Worm (Caenorhabditis elegans) whole organism, L1 larva: ENCODE results near the gene W03B1.5.

Source experiments
- fos-1 ChIP-seq: fragments of 150-350 bp; optimal IDR thresholded peaks from 2 replicates; lab custom pipeline; 2014; ENCODE audit warnings: missing biosample characterization, missing genetic modification characterization
- nhr-77 ChIP-seq: fragments of 150-350 bp; optimal IDR thresholded peaks from 2 replicates; lab custom pipeline; 2014; ENCODE audit warnings: missing biosample characterization, missing genetic modification characterization
- skn-1 ChIP-seq: fragments of 150-350 bp; optimal IDR thresholded peaks from 2 replicates; lab custom pipeline; 2014; ENCODE audit warnings: missing biosample characterization, missing genetic modification characterization
- tbx-2 ChIP-seq: sonication (generic microtip); optimal IDR thresholded peaks from 2 replicates; lab custom pipeline; 2016; ENCODE audit warnings: missing genetic modification characterization, missing compliant biosample characterization
- unc-86 ChIP-seq: sonication (generic microtip); optimal IDR thresholded peaks from 2 replicates; lab custom pipeline; 2016; ENCODE audit warnings: missing genetic modification characterization, missing compliant biosample characterization

DNA sequence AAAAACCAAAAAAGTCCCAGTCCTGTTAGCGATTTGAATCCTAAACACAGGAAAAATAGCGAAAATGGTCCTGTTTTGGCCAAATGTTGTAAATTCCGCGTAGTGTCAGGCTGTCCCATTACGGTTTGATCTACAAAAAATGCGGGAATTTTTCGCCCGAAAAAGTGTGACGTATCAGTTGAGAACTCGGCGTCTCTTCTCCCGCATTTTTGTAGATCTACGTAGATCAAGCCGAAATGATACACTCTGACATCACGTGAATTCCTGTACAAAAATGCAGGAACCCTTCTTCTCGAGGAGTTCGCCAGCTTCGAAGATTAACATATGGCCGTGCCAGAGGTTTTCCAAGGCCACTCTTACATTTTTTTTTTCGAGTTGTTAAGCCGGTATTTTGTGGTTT, 47.3 kb downstream of the W03B1.5 start:
- TF ChIP-seq unc-86 (tag; lab: Kevin White, UChicago), result no peak
- TF ChIP-seq fos-1, result no peak
- TF ChIP-seq nhr-77 (tag; lab: Kevin White, UChicago), result no peak
- no peak for TF ChIP-seq tbx-2
- TF ChIP-seq skn-1 (tag; lab: Kevin White, UChicago), result no peak
